Fruit fly (Drosophila melanogaster) whole organism, embryonic: ENCODE measurements around the gene CG14273.

ENCODE experiments used
- Bteb2 ChIP-seq: fragments of 200-800 bp; sonication (Bioruptor generic); optimal IDR thresholded peaks from 2 replicates; lab custom pipeline; 2016; ENCODE audit warnings: missing biosample characterization, missing genetic modification characterization
- CG10209 ChIP-seq: fragments of 200-800 bp; sonication (Bioruptor generic); optimal IDR thresholded peaks from 3 replicates; lab custom pipeline; 2017; ENCODE audit warnings: missing biosample characterization, mild to moderate bottlenecking, missing genetic modification characterization, missing genetic modification reagents
- CG14441 ChIP-seq: fragments of 200-800 bp; sonication (Bioruptor generic); IDR thresholded peaks from 2 replicates; pipeline ENCODE4 v1.3.6; 2022; ENCODE audit warnings: missing biosample characterization, missing genetic modification characterization
- Dfd ChIP-seq, 2 experiments: fragments of >200 bp; optimal IDR thresholded peaks; 2 replicates each; lab custom pipeline; 2017; ENCODE audit warnings: missing biosample characterization in 2 of 2, missing genetic modification characterization in 2 of 2
- HLH3B ChIP-seq: fragments of 200-800 bp; sonication (Bioruptor generic); IDR thresholded peaks from 2 replicates; pipeline ENCODE4 v1.3.6; 2022; ENCODE audit warnings: missing biosample characterization, missing genetic modification characterization
- MTF-1 ChIP-seq: fragments of 200-800 bp; sonication (Bioruptor generic); optimal IDR thresholded peaks from 2 replicates; lab custom pipeline; 2018; ENCODE audit warnings: missing biosample characterization, mild to moderate bottlenecking, missing genetic modification characterization, borderline replicate concordance
- Optix ChIP-seq: fragments of 200-800 bp; sonication (Bioruptor generic); IDR thresholded peaks from 3 replicates; pipeline ENCODE4 v1.3.6; 2022; ENCODE audit warnings: missing biosample characterization, missing genetic modification characterization
- gsb ChIP-seq: fragments of 200-800 bp; sonication (Bioruptor generic); IDR thresholded peaks from 2 replicates; pipeline ENCODE4 v1.3.6; 2022; ENCODE audit warnings: missing biosample characterization, missing genetic modification characterization
- insv ChIP-seq, 2 experiments: fragments of 200-800 bp; sonication (Bioruptor generic); optimal IDR thresholded peaks; 3 replicates each; lab custom pipeline; 2016 to 2018; ENCODE audit warnings: missing biosample characterization in 2 of 2, missing genetic modification characterization in 2 of 2

- TF ChIP-seq Optix (GFP tag; lab: Robert Waterston, UW) (no peak), Dfd (GFP tag; optimal IDR thresholded peaks at IDR 0.05; lab: Kevin White, UChicago) (no peak), MTF-1 (GFP tag; lab: Kevin White, UChicago) (no peak), Bteb2 (GFP tag; lab: Kevin White, UChicago) (no peak), HLH3B (GFP tag; lab: Robert Waterston, UW) (no peak), CG14441 (no peak), CG10209 (GFP tag; lab: Kevin White, UChicago) (no peak), gsb (GFP tag; lab: Robert Waterston, UW) (no peak), insv (GFP tag; optimal IDR thresholded peaks at IDR 0.05; lab: Kevin White, UChicago) (no peak)
Measured at dm6 chr2L:8311741-8312140, 30.8 kb upstream of the CG14273 start.
